Worm (Caenorhabditis elegans): ENCODE data around the gene got-2.2.

Gene got-2.2

DNA sequence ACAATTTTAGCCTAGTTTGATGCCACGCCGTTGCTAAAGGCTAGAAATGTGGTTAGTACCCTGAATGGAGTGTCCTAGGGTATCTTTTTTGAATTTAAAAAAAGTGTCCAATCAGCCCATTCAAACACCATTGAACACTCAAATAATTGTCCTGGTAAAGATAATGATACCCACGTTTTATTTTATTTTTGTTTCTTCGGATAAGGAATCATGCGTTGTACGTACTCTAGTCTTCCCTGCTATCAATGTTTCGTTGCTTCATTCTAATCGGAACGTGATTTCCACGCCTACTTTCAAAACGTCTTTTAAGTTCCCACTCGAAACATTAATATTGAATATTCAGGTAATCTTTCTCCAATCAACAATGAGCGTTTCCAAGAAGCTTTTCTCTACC, at the start of gene got-2.2:
Gene got-2.2, plus strand, starts transcription at position 344 of the 394 bp plus-strand sequence.
- TF ChIP-seq unc-39 (tag; optimal IDR thresholded peaks at IDR 0.05), result no peak
- no peak for TF ChIP-seq lin-32 (GFP tag; optimal IDR thresholded peaks at IDR 0.05)
- TF ChIP-seq pha-4 (tag; optimal IDR thresholded peaks at IDR 0.05), result no peak
- TF ChIP-seq drap-1 (GFP tag; optimal IDR thresholded peaks at IDR 0.05), result no peak

DNA sequence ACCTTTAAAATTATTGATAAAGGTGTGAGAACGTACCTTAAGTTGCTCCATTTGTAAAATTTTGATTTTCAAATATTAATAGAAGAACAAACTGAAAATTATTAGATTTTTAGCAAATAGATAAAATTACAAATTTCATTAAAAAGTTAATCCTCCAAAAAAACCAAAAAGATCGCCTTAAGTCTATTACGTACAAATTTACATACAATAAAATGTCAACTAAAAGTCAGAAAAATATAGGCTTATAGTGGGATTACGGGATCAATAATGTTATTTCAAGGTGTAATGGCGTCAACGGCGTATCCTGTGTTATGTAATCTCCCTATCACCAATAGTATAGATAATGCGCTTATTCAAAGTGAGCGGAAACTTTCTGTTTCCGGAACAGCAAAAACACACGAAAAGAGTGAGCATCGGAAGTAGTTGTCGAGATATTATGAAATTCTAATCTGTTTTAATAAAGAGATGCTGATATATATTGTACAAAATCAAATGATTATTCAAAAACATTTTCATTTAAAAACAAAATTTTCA, 46.5 kb upstream of the got-2.2 start, which contains the start of gene ceh-54:
Gene ceh-54, minus strand, starts transcription at position 51 of the 534 bp plus-strand sequence.
- TF ChIP-seq unc-39 (tag; optimal IDR thresholded peaks at IDR 0.05), result no peak
- TF ChIP-seq elt-3 (tag; optimal IDR thresholded peaks at IDR 0.05), result no peak
- TF ChIP-seq hlh-1 (tag; optimal IDR thresholded peaks at IDR 0.05), result no peak
- TF ChIP-seq lsy-2 (tag; optimal IDR thresholded peaks at IDR 0.05), result no peak
- TF ChIP-seq snpc-4 (tag; optimal IDR thresholded peaks at IDR 0.05), result no peak
- TF ChIP-seq unc-62 (GFP tag; optimal IDR thresholded peaks at IDR 0.05), result no peak
- no peak for TF ChIP-seq ham-2 (GFP tag; optimal IDR thresholded peaks at IDR 0.05)
- no peak for TF ChIP-seq drap-1 (GFP tag; optimal IDR thresholded peaks at IDR 0.05)
- no peak for TF ChIP-seq zip-8 (tag; optimal IDR thresholded peaks at IDR 0.05)
- no peak for TF ChIP-seq M03D4.4 (tag; optimal IDR thresholded peaks at IDR 0.05)
- no peak for TF ChIP-seq sptf-1 (tag; optimal IDR thresholded peaks at IDR 0.05)

DNA sequence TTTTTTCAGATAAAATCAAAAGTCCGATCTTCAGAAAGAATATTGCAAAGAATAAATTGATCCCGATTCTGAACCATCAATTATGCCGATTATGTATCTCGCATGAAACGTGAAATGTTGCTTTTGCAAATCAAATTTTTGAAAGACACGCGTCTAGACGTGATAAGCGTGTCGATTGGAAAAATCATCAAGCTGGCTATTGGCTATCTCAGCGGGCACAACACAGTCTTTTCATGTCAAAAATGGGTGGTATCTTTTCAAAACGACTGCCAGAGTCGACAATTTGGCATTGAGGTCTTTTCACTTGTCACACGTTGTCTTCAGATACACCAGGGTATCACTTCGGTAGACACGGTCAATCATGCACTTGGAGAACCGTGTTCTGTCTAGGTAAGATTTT, 44.2 kb upstream of the got-2.2 start, which contains the start of gene daf-9:
Gene daf-9, plus strand, starts transcription at position 301 of the 400 bp plus-strand sequence.
- TF ChIP-seq ceh-83 (GFP tag; optimal IDR thresholded peaks at IDR 0.05), result no peak
- TF ChIP-seq unc-39 (tag; optimal IDR thresholded peaks at IDR 0.05), result no peak
- no peak for TF ChIP-seq unc-120 (tag; optimal IDR thresholded peaks at IDR 0.05; ENCODE audit: poor library complexity, severe bottlenecking)
- no peak for TF ChIP-seq ceh-39 (tag; optimal IDR thresholded peaks at IDR 0.05)
- no peak for TF ChIP-seq lsy-2 (tag; optimal IDR thresholded peaks at IDR 0.05)
- no peak for TF ChIP-seq hlh-1 (tag; optimal IDR thresholded peaks at IDR 0.05)
- TF ChIP-seq ceh-43 (GFP tag; optimal IDR thresholded peaks at IDR 0.05), result no peak
- TF ChIP-seq M03D4.4 (tag; optimal IDR thresholded peaks at IDR 0.05), result no peak
- TF ChIP-seq lin-13 (tag; optimal IDR thresholded peaks at IDR 0.05), result no peak
- no peak for TF ChIP-seq nhr-28 (tag; optimal IDR thresholded peaks at IDR 0.05)
- no peak for TF ChIP-seq ces-1 (GFP tag; optimal IDR thresholded peaks at IDR 0.05)
- TF ChIP-seq sptf-1 (tag; optimal IDR thresholded peaks at IDR 0.05), result no peak
- no peak for TF ChIP-seq unc-62 (GFP tag; optimal IDR thresholded peaks at IDR 0.05)
- no peak for TF ChIP-seq snpc-4 (tag; optimal IDR thresholded peaks at IDR 0.05)
- TF ChIP-seq nhr-76 (tag; optimal IDR thresholded peaks at IDR 0.05), result no peak
- no peak for TF ChIP-seq nhr-12 (tag; optimal IDR thresholded peaks at IDR 0.05)

DNA sequence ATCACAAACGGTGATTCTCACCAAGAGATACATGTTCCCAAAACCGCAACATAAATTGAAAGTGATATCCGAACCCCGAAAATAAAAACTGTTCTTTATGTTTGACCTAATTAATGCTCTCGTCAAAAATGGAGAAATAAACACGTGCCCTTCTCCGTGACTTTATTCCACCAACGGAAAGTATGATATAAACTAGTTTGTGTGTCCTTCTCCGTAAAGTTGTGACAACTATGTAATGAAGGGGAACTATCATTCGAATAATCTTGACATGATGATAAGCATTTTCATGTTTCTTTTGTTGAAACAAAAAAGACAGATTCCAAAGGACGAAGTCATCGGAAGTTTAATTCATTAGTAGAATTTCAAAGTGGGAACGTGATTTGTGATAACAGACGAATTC, 39.2 kb upstream of the got-2.2 start:
- TF ChIP-seq nhr-2 (tag; optimal IDR thresholded peaks at IDR 0.05), result no peak
- no peak for TF ChIP-seq pha-4 (tag; optimal IDR thresholded peaks at IDR 0.05)
- TF ChIP-seq nhr-12 (tag; optimal IDR thresholded peaks at IDR 0.05), result no peak

DNA sequence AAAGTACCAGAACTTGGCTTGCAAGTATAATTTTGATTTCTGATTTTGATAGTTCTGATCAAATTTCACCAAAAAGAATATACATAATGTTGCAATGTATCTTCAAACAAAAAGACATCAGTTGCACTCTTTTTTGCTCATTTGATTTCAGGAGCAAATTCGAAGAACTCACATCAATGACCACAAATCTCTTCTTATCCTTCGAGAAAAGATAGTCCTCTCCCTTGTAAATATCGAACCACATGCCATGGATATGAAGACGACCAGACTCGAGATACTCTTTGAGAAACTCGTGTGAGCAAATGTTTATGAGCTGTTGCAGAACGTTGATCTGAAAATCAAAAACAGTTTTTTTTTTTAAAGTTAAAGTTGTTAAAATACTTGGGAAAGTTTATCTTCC, 38.0 kb upstream of the got-2.2 start:
- no peak for TF ChIP-seq unc-62 (GFP tag; optimal IDR thresholded peaks at IDR 0.05)
- no peak for TF ChIP-seq mab-5 (tag; optimal IDR thresholded peaks at IDR 0.05)
- no peak for TF ChIP-seq mep-1 (tag; optimal IDR thresholded peaks at IDR 0.05)
- no peak for TF ChIP-seq zip-8 (tag; optimal IDR thresholded peaks at IDR 0.05)
- TF ChIP-seq hlh-1 (tag; optimal IDR thresholded peaks at IDR 0.05), result no peak
- no peak for TF ChIP-seq unc-120 (tag; optimal IDR thresholded peaks at IDR 0.05; ENCODE audit: poor library complexity, severe bottlenecking)
- TF ChIP-seq lin-13 (tag; optimal IDR thresholded peaks at IDR 0.05), result no peak

DNA sequence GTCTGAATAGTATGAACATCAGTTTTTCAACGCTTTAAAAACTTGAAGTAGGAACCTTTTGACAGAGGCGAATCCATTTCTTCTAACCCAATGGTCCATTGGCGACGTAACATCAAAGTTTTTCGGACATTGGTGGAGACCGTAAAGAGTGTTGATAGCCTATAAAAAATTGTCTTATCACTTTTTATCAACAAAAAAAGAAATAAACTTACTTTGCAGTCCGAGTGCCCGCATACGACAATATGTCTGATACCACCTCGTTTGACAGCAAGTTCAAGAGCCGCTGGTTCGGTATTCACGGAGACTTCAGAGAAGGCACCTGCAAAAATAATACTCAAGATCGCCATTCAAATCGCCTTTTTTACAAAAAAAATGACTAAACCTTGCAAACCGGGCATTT, 37.5 kb upstream of the got-2.2 start:
- TF ChIP-seq tbx-8 (GFP tag; optimal IDR thresholded peaks at IDR 0.05), result no peak
- TF ChIP-seq ces-1 (GFP tag; optimal IDR thresholded peaks at IDR 0.05), result no peak
- no peak for TF ChIP-seq snpc-4 (tag; optimal IDR thresholded peaks at IDR 0.05)
- TF ChIP-seq sptf-1 (tag; optimal IDR thresholded peaks at IDR 0.05), result no peak
- no peak for TF ChIP-seq unc-120 (tag; optimal IDR thresholded peaks at IDR 0.05; ENCODE audit: poor library complexity, severe bottlenecking)
- no peak for TF ChIP-seq nhr-237 (tag; optimal IDR thresholded peaks at IDR 0.05)
- no peak for TF ChIP-seq drap-1 (GFP tag; optimal IDR thresholded peaks at IDR 0.05)
- no peak for TF ChIP-seq mep-1 (tag; optimal IDR thresholded peaks at IDR 0.05)
- TF ChIP-seq unc-39 (tag; optimal IDR thresholded peaks at IDR 0.05), result no peak
- TF ChIP-seq nhr-12 (tag; optimal IDR thresholded peaks at IDR 0.05), result no peak
- no peak for TF ChIP-seq lsy-2 (tag; optimal IDR thresholded peaks at IDR 0.05)
- TF ChIP-seq elt-1 (tag; optimal IDR thresholded peaks at IDR 0.05; ENCODE audit: borderline replicate concordance, insufficient read depth), result no peak
- no peak for TF ChIP-seq flh-1 (GFP tag; optimal IDR thresholded peaks at IDR 0.05)
- TF ChIP-seq nhr-76 (tag; optimal IDR thresholded peaks at IDR 0.05), result no peak
- no peak for TF ChIP-seq ceh-43 (GFP tag; optimal IDR thresholded peaks at IDR 0.05)
- no peak for TF ChIP-seq lin-32 (GFP tag; optimal IDR thresholded peaks at IDR 0.05)
